Worm (Caenorhabditis elegans): ENCODE measurements around the gene fbxb-51.

ce11 chrII:1525498-1525897, 25.0 kb upstream of the fbxb-51 start, which contains the start of gene Y51H7BR.7:
- TF ChIP-seq nhr-28 (tag; optimal IDR thresholded peaks at IDR 0.05), result no peak
- TF ChIP-seq lin-13 (tag; optimal IDR thresholded peaks at IDR 0.05), result no peak
- TF ChIP-seq unc-39 (tag; optimal IDR thresholded peaks at IDR 0.05), result no peak
- no peak for TF ChIP-seq nhr-12 (tag; optimal IDR thresholded peaks at IDR 0.05)
- no peak for TF ChIP-seq ztf-11 (tag; optimal IDR thresholded peaks at IDR 0.05)
- no peak for TF ChIP-seq nhr-2 (tag; optimal IDR thresholded peaks at IDR 0.05)
- TF ChIP-seq bed-3 (GFP tag; optimal IDR thresholded peaks at IDR 0.05), result no peak
- no peak for TF ChIP-seq nhr-237 (tag; optimal IDR thresholded peaks at IDR 0.05)
- TF ChIP-seq lsy-2 (tag; optimal IDR thresholded peaks at IDR 0.05), result no peak
- no peak for TF ChIP-seq mls-2 (tag; optimal IDR thresholded peaks at IDR 0.05)
- no peak for TF ChIP-seq mep-1 (tag; optimal IDR thresholded peaks at IDR 0.05)
- TF ChIP-seq zip-8 (tag; optimal IDR thresholded peaks at IDR 0.05), result no peak
- TF ChIP-seq snpc-4 (tag; optimal IDR thresholded peaks at IDR 0.05), result no peak
- no peak for TF ChIP-seq elt-3 (tag; optimal IDR thresholded peaks at IDR 0.05)
